Fruit fly (Drosophila melanogaster) whole organism, embryonic: ENCODE results near the gene CG31278.

ENCODE experiments used
- Abd-B ChIP-seq: fragments of 200-800 bp; sonication (Bioruptor generic); optimal IDR thresholded peaks from 2 replicates; lab custom pipeline; 2018; ENCODE audit warnings: missing biosample characterization, mild to moderate bottlenecking, missing genetic modification characterization, moderate library complexity
- Bteb2 ChIP-seq: fragments of 200-800 bp; sonication (Bioruptor generic); optimal IDR thresholded peaks from 2 replicates; lab custom pipeline; 2016; ENCODE audit warnings: missing biosample characterization, missing genetic modification characterization
- CG10321 ChIP-seq: fragments of 200-800 bp; sonication (Bioruptor generic); IDR thresholded peaks from 2 replicates; pipeline ENCODE4 v1.3.6; 2022; ENCODE audit warnings: missing biosample characterization, missing genetic modification characterization
- CG13775 ChIP-seq: fragments of 200-800 bp; sonication (Bioruptor generic); optimal IDR thresholded peaks from 3 replicates; lab custom pipeline; 2017; ENCODE audit warnings: missing biosample characterization, mild to moderate bottlenecking, missing genetic modification characterization
- CG15011 ChIP-seq: fragments of 200-800 bp; sonication (Bioruptor generic); optimal IDR thresholded peaks from 3 replicates; lab custom pipeline; 2018; ENCODE audit warnings: missing biosample characterization, mild to moderate bottlenecking, missing genetic modification characterization
- CG17186 ChIP-seq: fragments of 200-800 bp; sonication (Bioruptor generic); optimal IDR thresholded peaks from 3 replicates; lab custom pipeline; 2017; ENCODE audit warnings: missing biosample characterization, missing genetic modification reagents, missing genetic modification characterization
- CG17361 ChIP-seq: fragments of 200-800 bp; sonication (Bioruptor generic); IDR thresholded peaks from 3 replicates; pipeline ENCODE4 v1.3.6; 2022; ENCODE audit warnings: missing biosample characterization, missing genetic modification characterization
- CG31441 ChIP-seq: fragments of 200-800 bp; sonication (Bioruptor generic); IDR thresholded peaks from 2 replicates; pipeline ENCODE4 v1.3.6; 2022; ENCODE audit warnings: missing biosample characterization, missing genetic modification characterization
- CG32767 ChIP-seq: fragments of 200-800 bp; sonication (Bioruptor generic); IDR thresholded peaks from 2 replicates; pipeline ENCODE4 v1.3.6; 2022; ENCODE audit warnings: missing biosample characterization, missing genetic modification characterization
- CG33557 ChIP-seq: fragments of 200-800 bp; sonication (Bioruptor generic); optimal IDR thresholded peaks from 2 replicates; lab custom pipeline; 2019; ENCODE audit warnings: missing biosample characterization, mild to moderate bottlenecking, missing genetic modification characterization, moderate library complexity
- CG4404 ChIP-seq: fragments of 200-800 bp; sonication (Bioruptor generic); IDR thresholded peaks from 2 replicates; pipeline ENCODE4 v1.3.6; 2022; ENCODE audit warnings: missing biosample characterization, missing genetic modification characterization
- CG4424 ChIP-seq: fragments of 200-800 bp; sonication (Bioruptor generic); optimal IDR thresholded peaks from 3 replicates; lab custom pipeline; 2016; ENCODE audit warnings: missing biosample characterization, missing genetic modification characterization
- CG4820 ChIP-seq: fragments of 200-800 bp; sonication (Bioruptor generic); optimal IDR thresholded peaks from 3 replicates; lab custom pipeline; 2016; ENCODE audit warnings: missing biosample characterization, missing genetic modification characterization
- CG6272 ChIP-seq: fragments of 200-800 bp; sonication (Bioruptor generic); IDR thresholded peaks from 2 replicates; pipeline ENCODE4 v1.3.6; 2022; ENCODE audit warnings: missing biosample characterization, missing genetic modification characterization
- CG7745 ChIP-seq: fragments of 200-800 bp; sonication (Bioruptor generic); optimal IDR thresholded peaks from 2 replicates; lab custom pipeline; 2018; ENCODE audit warnings: missing biosample characterization, mild to moderate bottlenecking, missing genetic modification characterization, moderate library complexity
- CG7839 ChIP-seq: fragments of 200-800 bp; sonication (Bioruptor generic); optimal IDR thresholded peaks from 3 replicates; lab custom pipeline; 2018; ENCODE audit warnings: missing biosample characterization, mild to moderate bottlenecking, missing genetic modification characterization, moderate library complexity
- CG8388 ChIP-seq: fragments of 200-800 bp; sonication (Bioruptor generic); optimal IDR thresholded peaks from 2 replicates; lab custom pipeline; 2019; ENCODE audit warnings: missing biosample characterization, mild to moderate bottlenecking, missing genetic modification characterization, moderate library complexity
- CG8924 ChIP-seq: fragments of 200-800 bp; optimal IDR thresholded peaks from 3 replicates; lab custom pipeline; 2019; ENCODE audit warnings: missing biosample characterization, mild to moderate bottlenecking, missing genetic modification characterization, moderate library complexity
- CG9437 ChIP-seq: fragments of 200-800 bp; sonication (Bioruptor generic); optimal IDR thresholded peaks from 2 replicates; lab custom pipeline; 2018; ENCODE audit warnings: missing biosample characterization, mild to moderate bottlenecking, missing genetic modification characterization
- Dip2 ChIP-seq: fragments of 200-800 bp; sonication (Bioruptor generic); IDR thresholded peaks from 2 replicates; pipeline ENCODE4 v1.3.6; 2022; ENCODE audit warnings: missing biosample characterization, missing genetic modification characterization
- Dip3 ChIP-seq: fragments of 200-800 bp; sonication (Bioruptor generic); optimal IDR thresholded peaks from 3 replicates; lab custom pipeline; 2016; ENCODE audit warnings: missing biosample characterization, missing genetic modification characterization
- Hmr ChIP-seq: fragments of 200-800 bp; sonication (Bioruptor generic); optimal IDR thresholded peaks from 3 replicates; lab custom pipeline; 2017; ENCODE audit warnings: mild to moderate bottlenecking, missing biosample characterization, missing genetic modification reagents, missing genetic modification characterization
- Mes4 ChIP-seq: fragments of 200-800 bp; sonication (Bioruptor generic); optimal IDR thresholded peaks from 2 replicates; lab custom pipeline; 2016; ENCODE audit warnings: missing biosample characterization, missing genetic modification characterization
- Nf-YA ChIP-seq: fragments of 200-800 bp; sonication (Bioruptor generic); IDR thresholded peaks from 2 replicates; pipeline ENCODE4 v1.3.6; 2022; ENCODE audit warnings: missing biosample characterization, missing genetic modification characterization
- Opbp ChIP-seq: fragments of 200-800 bp; sonication (Bioruptor generic); IDR thresholded peaks from 3 replicates; pipeline ENCODE4 v1.3.6; 2022; ENCODE audit warnings: missing biosample characterization, missing genetic modification characterization; ENCODE audit not compliant: partially characterized antibody
- Optix ChIP-seq: fragments of 200-800 bp; sonication (Bioruptor generic); IDR thresholded peaks from 3 replicates; pipeline ENCODE4 v1.3.6; 2022; ENCODE audit warnings: missing biosample characterization, missing genetic modification characterization
- Ravus ChIP-seq: fragments of 200-800 bp; sonication (Bioruptor generic); IDR thresholded peaks from 2 replicates; pipeline ENCODE4 v1.3.6; 2022; ENCODE audit warnings: missing biosample characterization, missing genetic modification characterization
- Six4 ChIP-seq: fragments of 200-800 bp; sonication (Bioruptor generic); optimal IDR thresholded peaks from 2 replicates; lab custom pipeline; 2016; ENCODE audit warnings: missing biosample characterization, missing genetic modification characterization
- Sox100B ChIP-seq: fragments of 200-800 bp; sonication (Bioruptor generic); optimal IDR thresholded peaks from 3 replicates; lab custom pipeline; 2018; ENCODE audit warnings: missing biosample characterization, mild to moderate bottlenecking, missing genetic modification characterization
- ab ChIP-seq: fragments of 200-800 bp; sonication (Bioruptor generic); optimal IDR thresholded peaks from 2 replicates; lab custom pipeline; 2016; ENCODE audit warnings: missing biosample characterization, missing genetic modification characterization
- ac ChIP-seq: fragments of 200-800 bp; sonication (Bioruptor generic); optimal IDR thresholded peaks from 3 replicates; lab custom pipeline; 2017; ENCODE audit warnings: missing biosample characterization, mild to moderate bottlenecking, missing genetic modification characterization
- al ChIP-seq: fragments of 200-800 bp; sonication (Bioruptor generic); IDR thresholded peaks from 2 replicates; pipeline ENCODE4 v1.3.6; 2022; ENCODE audit warnings: missing biosample characterization, missing genetic modification characterization
- amos ChIP-seq: fragments of 200-800 bp; sonication (Bioruptor generic); IDR thresholded peaks from 2 replicates; pipeline ENCODE4 v1.3.6; 2022; ENCODE audit warnings: missing biosample characterization, missing genetic modification characterization; ENCODE audit not compliant: partially characterized antibody
- ara ChIP-seq: fragments of 200-800 bp; sonication (Bioruptor generic); IDR thresholded peaks from 2 replicates; pipeline ENCODE4 v1.3.6; 2022; ENCODE audit warnings: missing biosample characterization, missing genetic modification characterization
- bbx ChIP-seq: fragments of 200-800 bp; sonication (Bioruptor generic); IDR thresholded peaks from 2 replicates; pipeline ENCODE4 v1.3.6; 2022; ENCODE audit warnings: missing biosample characterization, missing genetic modification characterization; ENCODE audit not compliant: partially characterized antibody
- ci ChIP-seq: fragments of 200-800 bp; sonication (Bioruptor generic); IDR thresholded peaks from 3 replicates; pipeline ENCODE4 v1.3.6; 2022; ENCODE audit warnings: missing biosample characterization, missing genetic modification characterization
- crc ChIP-seq: fragments of 200-800 bp; sonication (Bioruptor generic); optimal IDR thresholded peaks from 2 replicates; lab custom pipeline; 2016; ENCODE audit warnings: missing biosample characterization, missing genetic modification characterization
- croc ChIP-seq: fragments of 200-800 bp; sonication (Bioruptor generic); conservative IDR thresholded peaks from 3 replicates; pipeline ENCODE4 v1.3.6; 2022; ENCODE audit warnings: missing biosample characterization, missing genetic modification characterization
- dmrt99B ChIP-seq: fragments of 200-800 bp; sonication (Bioruptor generic); optimal IDR thresholded peaks from 2 replicates; lab custom pipeline; 2018; ENCODE audit warnings: missing biosample characterization, mild to moderate bottlenecking, missing genetic modification characterization, moderate library complexity
- grn ChIP-seq: fragments of 200-800 bp; sonication (Bioruptor generic); optimal IDR thresholded peaks from 3 replicates; lab custom pipeline; 2017; ENCODE audit warnings: missing biosample characterization, missing genetic modification characterization
- gt ChIP-seq: fragments of 200-800 bp; sonication (Bioruptor generic); IDR thresholded peaks from 2 replicates; pipeline ENCODE4 v1.3.6; 2022; ENCODE audit warnings: missing biosample characterization, missing genetic modification characterization
- hbn ChIP-seq: fragments of 200-800 bp; sonication (Bioruptor generic); IDR thresholded peaks from 2 replicates; pipeline ENCODE4 v1.3.6; 2022; ENCODE audit warnings: missing biosample characterization, missing genetic modification characterization; ENCODE audit not compliant: partially characterized antibody
- inv ChIP-seq: fragments of 200-800 bp; sonication (Bioruptor generic); IDR thresholded peaks from 2 replicates; pipeline ENCODE4 v1.3.6; 2022; ENCODE audit warnings: missing biosample characterization, missing genetic modification characterization; ENCODE audit not compliant: partially characterized antibody
- jumu ChIP-seq: fragments of 200-800 bp; sonication (Bioruptor generic); optimal IDR thresholded peaks from 3 replicates; lab custom pipeline; 2016; ENCODE audit warnings: missing biosample characterization, missing genetic modification characterization
- pan ChIP-seq, 4 experiments: fragments of >200 bp in 3 of 4; fragments of 200-800 bp in 1 of 4; sonication (Bioruptor generic) in 1 of 4; optimal IDR thresholded peaks in 3 of 4; IDR thresholded peaks in 1 of 4; 2 replicates each; pipeline versions ENCODE4 v1.3.6 to Lab custom; 2017 to 2022; ENCODE audit warnings: missing biosample characterization in 2 of 4, missing genetic modification characterization in 2 of 4, mixed read lengths in 1 of 4
- so ChIP-seq: fragments of 200-800 bp; sonication (Bioruptor generic); IDR thresholded peaks from 3 replicates; pipeline ENCODE4 v1.3.6; 2022; ENCODE audit warnings: missing biosample characterization, missing genetic modification characterization
- sug ChIP-seq: fragments of 200-800 bp; optimal IDR thresholded peaks from 2 replicates; lab custom pipeline; 2019; ENCODE audit warnings: missing biosample characterization, mild to moderate bottlenecking, missing genetic modification characterization, moderate library complexity
- unpg ChIP-seq: fragments of 200-800 bp; sonication (Bioruptor generic); optimal IDR thresholded peaks from 3 replicates; lab custom pipeline; 2018; ENCODE audit warnings: missing biosample characterization, mild to moderate bottlenecking, missing genetic modification characterization, moderate library complexity

CG31278 gene

DNA sequence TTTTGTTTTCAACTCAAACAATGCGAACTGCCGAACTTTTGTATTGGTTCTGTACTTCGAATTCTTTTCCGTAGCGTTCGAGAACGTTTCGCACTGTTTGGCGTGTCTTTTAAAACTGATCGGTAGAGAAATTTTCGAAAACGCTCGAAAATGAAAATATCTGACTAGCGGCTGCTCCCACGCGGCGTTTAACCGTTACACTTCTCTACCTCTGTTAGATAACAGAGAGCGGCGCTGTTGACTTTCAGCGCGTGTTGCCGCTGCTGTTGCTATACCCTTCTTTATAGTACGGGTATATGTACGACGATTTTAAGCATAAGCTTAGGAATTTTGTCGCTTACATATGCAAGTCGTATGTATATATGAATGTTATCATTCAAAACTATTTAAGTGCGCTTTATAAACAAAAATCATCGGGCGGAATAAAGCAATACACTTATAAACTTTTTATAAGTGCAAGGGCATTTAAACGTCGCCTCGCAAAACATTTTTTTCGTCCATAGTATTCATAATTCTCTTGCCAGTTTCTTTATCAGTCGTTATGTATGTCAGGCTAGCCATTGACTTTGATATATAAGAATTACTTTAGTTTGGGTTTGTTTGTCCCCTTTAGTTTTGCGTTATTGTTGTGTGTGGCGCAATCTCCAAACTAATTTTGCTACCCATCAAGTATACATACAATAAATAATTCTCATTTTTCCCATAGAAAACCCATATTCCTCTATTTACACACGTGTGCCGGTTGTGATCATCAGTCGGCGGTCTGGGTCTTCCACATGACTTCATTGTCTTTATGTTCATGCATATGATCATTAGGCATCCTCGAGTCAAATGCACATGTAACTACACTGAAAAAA lies 27.1 kb downstream of the CG31278 start, which contains the start of gene Phyhd1 (continued):
- TF ChIP-seq Dip3 (GFP tag; lab: Kevin White, UChicago) = peak; percentile 95
- peak; percentile 97 for TF ChIP-seq CG8924
- TF ChIP-seq hbn (GFP tag; lab: Robert Waterston, UW) = no peak
- TF ChIP-seq ci = peak; percentile 97
- TF ChIP-seq inv (GFP tag; lab: Robert Waterston, UW) = no peak
- peak; percentile 89 for TF ChIP-seq CG15011 (GFP tag; lab: Kevin White, UChicago)
- peak; percentile 82 for TF ChIP-seq Optix (GFP tag; lab: Robert Waterston, UW)
- peak; percentile 87 for TF ChIP-seq CG9437 (GFP tag; lab: Kevin White, UChicago)
- no peak for TF ChIP-seq bbx (GFP tag; lab: Robert Waterston, UW)
- peak; percentile 97 for TF ChIP-seq CG7839 (tag; lab: Kevin White, UChicago)
- peak; percentile 34 for TF ChIP-seq CG7745
- TF ChIP-seq crc (GFP tag; lab: Kevin White, UChicago) = peak; percentile 87
- peak; percentile 84 for TF ChIP-seq croc (GFP tag; lab: Robert Waterston, UW)
- peak; percentile 87 for TF ChIP-seq al (GFP tag; lab: Robert Waterston, UW)
- no peak for TF ChIP-seq Opbp
- TF ChIP-seq CG13775 (GFP tag; lab: Kevin White, UChicago) = peak; percentile 89
- TF ChIP-seq unpg (GFP tag; lab: Kevin White, UChicago) = peak; percentile 98
- TF ChIP-seq dmrt99B (tag; lab: Kevin White, UChicago) = peak; percentile 95
- TF ChIP-seq Mes4 (GFP tag; lab: Kevin White, UChicago) = peak; percentile 93
- TF ChIP-seq sug (tag; lab: Kevin White, UChicago) = peak; percentile 81
- peak; percentile 73 for TF ChIP-seq CG17186 (GFP tag; lab: Kevin White, UChicago)
- peak; percentile 34; the same call in 1 of the 2 replicates for TF ChIP-seq Dip2 (GFP tag; lab: Robert Waterston, UW)
- peak; percentile 86 for TF ChIP-seq CG31441 (GFP tag; lab: Robert Waterston, UW)
- TF ChIP-seq CG33557 = peak; percentile 59
- no peak for TF ChIP-seq amos (GFP tag; lab: Robert Waterston, UW)
- TF ChIP-seq CG4404 (GFP tag; lab: Robert Waterston, UW) = peak; percentile 82
- peak; percentile 89 for TF ChIP-seq CG6272 (GFP tag; lab: Robert Waterston, UW)
- peak; percentile 95 for TF ChIP-seq Bteb2
- peak; percentile 94 for TF ChIP-seq ara
- TF ChIP-seq Nf-YA (GFP tag; lab: Robert Waterston, UW) = peak; percentile 94
- TF ChIP-seq ac (GFP tag; lab: Kevin White, UChicago) = peak; percentile 81
- TF ChIP-seq CG32767 (GFP tag; lab: Robert Waterston, UW) = peak; percentile 90
- peak; percentile 88 for TF ChIP-seq Abd-B
- peak; percentile 94 for TF ChIP-seq CG4820
- TF ChIP-seq gt (GFP tag; lab: Robert Waterston, UW) = peak; percentile 32; the same call in 1 of the 2 replicates
- peak; percentile 96 for TF ChIP-seq so (GFP tag; lab: Robert Waterston, UW)
- TF ChIP-seq ab (GFP tag; lab: Kevin White, UChicago) = peak; percentile 84
- TF ChIP-seq Six4 = peak; percentile 94
- TF ChIP-seq CG10321 (GFP tag; lab: Robert Waterston, UW) = peak; percentile 77
- TF ChIP-seq Ravus (GFP tag; lab: Robert Waterston, UW) = peak; percentile 86
- TF ChIP-seq jumu (GFP tag; lab: Kevin White, UChicago) = peak; percentile 94
- TF ChIP-seq CG4424 (GFP tag; lab: Kevin White, UChicago) = peak; percentile 93
- TF ChIP-seq Sox100B (GFP tag; lab: Kevin White, UChicago) = peak; percentile 89
- peak; percentile 79 for TF ChIP-seq grn (GFP tag; lab: Kevin White, UChicago)
- peak; percentile 95 for TF ChIP-seq CG8388 (GFP tag; lab: Kevin White, UChicago)
- TF ChIP-seq pan (optimal IDR thresholded peaks at IDR 0.05; lab: Kevin White, UChicago) = no peak
- TF ChIP-seq pan (GFP tag; optimal IDR thresholded peaks at IDR 0.05 in 1 of 2, IDR thresholded peaks at IDR 0.05 in 1 of 2) = peak in 1 of 2 experiments; percentile 96
- peak; percentile 92 for TF ChIP-seq CG17361 (GFP tag; lab: Robert Waterston, UW)
- TF ChIP-seq Hmr (GFP tag; lab: Kevin White, UChicago) = peak; percentile 97
